Fruit fly (Drosophila melanogaster) whole organism: Measurements from ENCODE around the gene Spp.

Source experiments
- CG8478 ChIP-seq: fragments of >200 bp; optimal IDR thresholded peaks from 2 replicates; lab custom pipeline; 2018; ENCODE audit warnings: inconsistent platforms
- Dll ChIP-seq: fragments of >200 bp; optimal IDR thresholded peaks from 2 replicates; lab custom pipeline; 2017
- EcR ChIP-seq, 2 experiments: fragments of >200 bp; optimal IDR thresholded peaks; 2 replicates each; lab custom pipeline; 2017; ENCODE audit warnings: missing biosample characterization in 2 of 2, missing genetic modification characterization in 2 of 2, missing genetic modification reagents in 2 of 2
- pan ChIP-seq: fragments of >200 bp; optimal IDR thresholded peaks from 2 replicates; lab custom pipeline; 2017
- psq ChIP-seq: fragments of >200 bp; optimal IDR thresholded peaks from 2 replicates; lab custom pipeline; 2017
- usp ChIP-seq: fragments of >200 bp; optimal IDR thresholded peaks from 2 replicates; lab custom pipeline; 2017; ENCODE audit warnings: missing biosample characterization, missing genetic modification characterization, mixed read lengths

dm6 chr2L:505009-505408 lies 39.4 kb downstream of the Spp start:
- TF ChIP-seq usp (GFP tag; lab: Kevin White, UChicago) (no peak), CG8478 (lab: Kevin White, UChicago) (no peak), psq (lab: Kevin White, UChicago) (no peak), EcR (GFP tag; optimal IDR thresholded peaks at IDR 0.05; lab: Kevin White, UChicago) (no peak), pan (no peak), Dll (lab: Kevin White, UChicago) (no peak)
